Worm (Caenorhabditis elegans) whole organism, L4 larva: ENCODE results near the gene F59G1.8.

Experiments used
- egl-27 ChIP-seq: sonication (generic microtip); optimal IDR thresholded peaks from 3 replicates; lab custom pipeline; 2017; ENCODE audit warnings: missing biosample characterization, missing genetic modification reagents, missing genetic modification characterization
- lin-15B ChIP-seq: fragments of 150-350 bp; sonication (generic microtip); optimal IDR thresholded peaks from 3 replicates; lab custom pipeline; 2014; ENCODE audit warnings: missing biosample characterization, missing genetic modification characterization
- lin-39 ChIP-seq: fragments of 150-350 bp; optimal IDR thresholded peaks from 2 replicates; lab custom pipeline; 2014; ENCODE audit warnings: missing biosample characterization, missing genetic modification reagents, missing genetic modification characterization
- nhr-77 ChIP-seq: fragments of 150-350 bp; optimal IDR thresholded peaks from 2 replicates; lab custom pipeline; 2014; ENCODE audit warnings: missing biosample characterization, missing genetic modification characterization
- unc-39 ChIP-seq: sonication (generic microtip); optimal IDR thresholded peaks from 2 replicates; lab custom pipeline; 2017; ENCODE audit warnings: missing biosample characterization, missing genetic modification characterization
- zip-2 ChIP-seq: fragments of 150-350 bp; optimal IDR thresholded peaks from 2 replicates; lab custom pipeline; 2014; ENCODE audit warnings: missing biosample characterization, missing genetic modification characterization

ce11 chrII:5913897-5914296 lies 7.5 kb downstream of the F59G1.8 start:
- TF ChIP-seq zip-2: no peak
- TF ChIP-seq egl-27 (tag; lab: Kevin White, UChicago): no peak
- no peak for TF ChIP-seq lin-39 (tag; lab: Kevin White, UChicago)
- peak; percentile 43 for TF ChIP-seq nhr-77 (tag; lab: Kevin White, UChicago)
- no peak for TF ChIP-seq lin-15B (tag; lab: Kevin White, UChicago)
- TF ChIP-seq unc-39 (tag; lab: Kevin White, UChicago): no peak
